Worm (Caenorhabditis elegans): ENCODE data around the gene gcy-31.

gcy-31 gene

ce11 chrX:2401883-2402282 lies 25.4 kb downstream of the gcy-31 start, which contains the start of gene dhhc-9 (continued):
- TF ChIP-seq swsn-7 (tag; optimal IDR thresholded peaks at IDR 0.05) = peak; percentile 69

DNA sequence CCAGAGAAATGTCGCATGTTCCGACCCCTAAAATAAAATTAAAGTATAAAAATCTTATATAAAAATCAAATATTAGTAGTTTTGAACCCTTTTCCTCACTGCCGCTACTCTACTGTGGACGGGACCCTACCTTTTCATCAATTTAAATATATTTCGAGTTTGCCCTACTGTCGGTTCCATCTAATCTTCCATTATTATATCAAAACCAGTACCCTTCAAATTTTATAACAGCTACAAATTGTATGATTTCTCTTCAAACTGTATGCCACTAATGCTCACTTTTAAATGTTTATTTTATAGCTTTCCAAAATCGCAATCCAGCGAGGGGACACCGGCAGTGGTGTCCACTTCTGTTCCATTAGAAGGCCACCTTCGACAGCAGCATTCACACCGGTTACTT lies 32.3 kb downstream of the gcy-31 start, which contains the start of gene C43H6.6:
C43H6.6 (plus strand) TSS at position 301 of the 400 bp plus-strand sequence.
- TF ChIP-seq hpl-2 (GFP tag; optimal IDR thresholded peaks at IDR 0.05) (no peak), egl-27 (tag; optimal IDR thresholded peaks at IDR 0.05) (no peak), nhr-28 (tag; optimal IDR thresholded peaks at IDR 0.05) (no peak), pax-3 (tag; optimal IDR thresholded peaks at IDR 0.05) (no peak), ets-5 (GFP tag; IDR thresholded peaks at IDR 0.05) (no peak), fkh-8 (tag; optimal IDR thresholded peaks at IDR 0.05) (no peak), mef-2 (tag; optimal IDR thresholded peaks at IDR 0.05) (no peak)

DNA sequence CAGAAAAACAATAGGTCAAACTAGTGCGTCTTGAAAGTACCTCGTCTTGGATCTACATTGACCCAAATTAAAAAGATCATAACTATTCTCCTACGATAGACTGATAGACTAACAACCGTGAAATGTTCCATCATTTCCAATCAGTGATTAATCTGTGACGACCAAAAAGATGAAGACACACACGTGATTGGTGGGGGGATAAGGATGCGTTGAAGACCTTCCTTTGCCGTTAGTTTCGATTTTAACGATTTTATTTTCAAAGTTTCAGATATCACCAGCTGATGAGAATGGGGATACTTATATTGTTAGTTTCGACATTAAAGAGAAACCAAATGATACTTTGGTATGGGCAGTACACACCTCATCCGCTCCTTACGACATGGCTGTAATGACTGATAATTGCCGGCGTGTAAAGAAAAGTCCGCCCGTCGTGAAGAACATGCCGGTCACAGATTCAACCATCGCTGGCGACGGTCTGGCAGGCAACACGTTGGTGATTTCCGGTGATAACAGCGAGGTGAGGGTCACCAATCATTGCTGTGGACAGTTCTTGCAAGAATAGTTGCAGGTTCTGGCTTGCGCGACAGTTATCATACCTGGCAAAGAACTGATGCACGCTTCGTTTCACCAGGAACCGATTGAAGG lies 40.3 kb downstream of the gcy-31 start:
- TF ChIP-seq blmp-1 (tag; optimal IDR thresholded peaks at IDR 0.05) (peak; percentile 79), elt-3 (tag; optimal IDR thresholded peaks at IDR 0.05) (peak in 1 of 6 experiments; percentile 54), nhr-85 (tag) (peak; percentile 83), Y116A8C.19 (tag; optimal IDR thresholded peaks at IDR 0.05; ENCODE audit: borderline replicate concordance) (no peak), nhr-71 (tag; optimal IDR thresholded peaks at IDR 0.05) (peak; percentile 5)

- TF ChIP-seq elt-3 (tag; optimal IDR thresholded peaks at IDR 0.05) (peak in 1 of 6 experiments; percentile 9), fos-1 (tag; optimal IDR thresholded peaks at IDR 0.05) (no peak), nhr-90 (tag; optimal IDR thresholded peaks at IDR 0.05; ENCODE audit: poor library complexity) (no peak), blmp-1 (tag; optimal IDR thresholded peaks at IDR 0.05) (peak; percentile 39), fkh-10 (GFP tag; optimal IDR thresholded peaks at IDR 0.05) (no peak), C04F5.9 (tag; optimal IDR thresholded peaks at IDR 0.05) (no peak), nhr-85 (tag) (peak; percentile 61)
Measured at ce11 chrX:2385453-2385852, 41.9 kb downstream of the gcy-31 start, which contains the start of gene F47G3.1. TSS of gene F47G3.1 (plus strand) at chrX:2385753.

DNA sequence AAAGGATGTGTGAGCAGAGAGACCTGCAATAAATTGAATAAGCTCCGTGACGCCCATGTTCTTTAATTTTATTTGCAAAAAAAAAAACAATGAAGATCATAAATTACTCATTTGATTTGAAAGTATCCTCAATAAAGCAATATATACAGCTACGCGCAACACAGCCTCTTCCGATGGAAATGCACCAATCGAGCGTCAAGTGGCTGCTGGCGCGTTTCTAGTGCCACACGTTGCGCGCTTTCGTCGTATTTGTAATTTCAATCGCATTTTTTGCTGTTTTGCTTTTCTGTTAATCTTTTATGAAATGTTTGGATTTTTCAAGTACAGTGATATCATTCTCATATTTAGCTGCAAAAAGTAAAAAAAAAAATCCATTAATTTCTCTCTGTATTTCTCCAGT lies 45.1 kb downstream of the gcy-31 start:
- TF ChIP-seq lin-14 (GFP tag; optimal IDR thresholded peaks at IDR 0.05) (peak; percentile 71), ceh-82 (tag; optimal IDR thresholded peaks at IDR 0.05) (peak; percentile 35 to 40 (median 39)), ces-1 (GFP tag; optimal IDR thresholded peaks at IDR 0.05) (no peak), lin-13 (GFP tag; optimal IDR thresholded peaks at IDR 0.05) (no peak), hlh-4 (tag; optimal IDR thresholded peaks at IDR 0.05) (no peak), C16A3.4 (tag; optimal IDR thresholded peaks at IDR 0.05) (peak; percentile 63), tlp-1 (tag; optimal IDR thresholded peaks at IDR 0.05) (no peak), ceh-63 (GFP tag; optimal IDR thresholded peaks at IDR 0.05) (no peak), mef-2 (tag; optimal IDR thresholded peaks at IDR 0.05) (no peak), efl-3 (GFP tag; optimal IDR thresholded peaks at IDR 0.05) (no peak), lin-15B (tag; optimal IDR thresholded peaks at IDR 0.05) (no peak), mep-1 (tag; optimal IDR thresholded peaks at IDR 0.05) (peak; percentile 51), rnt-1 (tag; optimal IDR thresholded peaks at IDR 0.05) (peak; percentile 83), dsc-1 (tag; optimal IDR thresholded peaks at IDR 0.05) (peak; percentile 57), nhr-85 (tag) (peak; percentile 78), sptf-1 (tag; optimal IDR thresholded peaks at IDR 0.05) (no peak), vab-15 (tag; optimal IDR thresholded peaks at IDR 0.05) (no peak), nhr-71 (tag; optimal IDR thresholded peaks at IDR 0.05) (peak; percentile 83), nhr-47 (tag; optimal IDR thresholded peaks at IDR 0.05) (peak; percentile 75), egl-27 (tag; optimal IDR thresholded peaks at IDR 0.05) (no peak), blmp-1 (tag; optimal IDR thresholded peaks at IDR 0.05) (peak; percentile 32), pag-3 (tag; optimal IDR thresholded peaks at IDR 0.05; ENCODE audit: borderline replicate concordance, insufficient read depth) (no peak), fkh-8 (tag; optimal IDR thresholded peaks at IDR 0.05) (peak; percentile 26), aly-2 (tag; optimal IDR thresholded peaks at IDR 0.05) (no peak), unc-30 (tag; optimal IDR thresholded peaks at IDR 0.05) (no peak), hlh-17 (GFP tag; optimal IDR thresholded peaks at IDR 0.05; ENCODE audit: borderline replicate concordance) (no peak), elt-3 (tag; optimal IDR thresholded peaks at IDR 0.05) (no peak), lir-3 (tag; optimal IDR thresholded peaks at IDR 0.05; ENCODE audit: poor library complexity) (no peak), isw-1 (GFP tag; IDR thresholded peaks at IDR 0.05) (peak; percentile 34), irx-1 (tag; optimal IDR thresholded peaks at IDR 0.05) (peak; percentile 14), ztf-11 (tag; optimal IDR thresholded peaks at IDR 0.05) (no peak), xbp-1 (tag; optimal IDR thresholded peaks at IDR 0.05) (peak; percentile 60)
